Fruit fly (Drosophila melanogaster): ENCODE data around the gene CG9689.

The CG9689 gene

DNA sequence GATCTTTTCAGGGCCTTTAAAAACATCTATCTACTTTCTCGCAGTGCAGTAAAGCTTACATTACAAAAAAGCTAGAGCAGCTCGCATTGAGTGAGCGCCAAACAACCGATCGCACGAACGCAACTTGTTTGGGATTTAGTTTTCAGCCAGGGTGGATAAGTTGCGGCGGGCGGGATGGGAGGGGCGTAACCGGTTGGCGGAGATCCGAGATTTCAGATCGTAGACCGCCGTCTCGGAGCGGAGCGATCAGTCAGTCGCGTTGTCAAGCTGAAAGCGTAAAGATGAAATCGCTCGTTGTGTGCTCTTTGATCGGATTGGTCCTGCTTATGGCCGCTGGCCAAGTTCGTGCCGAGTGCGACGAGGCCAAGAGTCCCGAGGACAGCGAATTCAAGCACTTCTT lies 2.5 kb downstream of the CG9689 start, which contains the start of gene CG9691 (continued):
- TF ChIP-seq Eip74EF (GFP tag; optimal IDR thresholded peaks at IDR 0.05) (no peak), fd96Cb (tag; optimal IDR thresholded peaks at IDR 0.05) (no peak), Dek (tag; optimal IDR thresholded peaks at IDR 0.05) (no peak), Poxn (GFP tag; IDR thresholded peaks at IDR 0.05) (no peak), row (GFP tag; IDR thresholded peaks at IDR 0.05) (peak; percentile 27; the same call in 1 of the 3 replicates), unpg (GFP tag; optimal IDR thresholded peaks at IDR 0.05) (no peak), gt (GFP tag; IDR thresholded peaks at IDR 0.05) (no peak), Ets97D (GFP tag; optimal IDR thresholded peaks at IDR 0.05) (no peak), Nf-YC (tag; optimal IDR thresholded peaks at IDR 0.05) (no peak), CG14710 (tag; optimal IDR thresholded peaks at IDR 0.05) (no peak), CG2678 (tag; optimal IDR thresholded peaks at IDR 0.05) (peak; percentile 26), bab2 (GFP tag; optimal IDR thresholded peaks at IDR 0.05) (no peak), rib (GFP tag; IDR thresholded peaks at IDR 0.05) (no peak), zen2 (GFP tag; IDR thresholded peaks at IDR 0.05; ENCODE audit: partially characterized antibody) (no peak), Antp (GFP tag; optimal IDR thresholded peaks at IDR 0.05) (no peak), CG10366 (GFP tag; IDR thresholded peaks at IDR 0.05) (no peak), mam (GFP tag; optimal IDR thresholded peaks at IDR 0.05) (no peak), CG30020 (tag; optimal IDR thresholded peaks at IDR 0.05) (no peak), vvl (GFP tag; IDR thresholded peaks at IDR 0.05) (0 out of 2 replicates have a peak, but pooled peaks have one; percentile 10), Chrac-16 (GFP tag; optimal IDR thresholded peaks at IDR 0.05) (no peak), amos (GFP tag; IDR thresholded peaks at IDR 0.05; ENCODE audit: partially characterized antibody) (no peak), Myb (GFP tag; optimal IDR thresholded peaks at IDR 0.05) (no peak), CG33213 (GFP tag; optimal IDR thresholded peaks at IDR 0.05) (no peak), CG4707 (GFP tag; optimal IDR thresholded peaks at IDR 0.05) (no peak), CG8089 (GFP tag; optimal IDR thresholded peaks at IDR 0.05) (no peak), Ssrp (tag; optimal IDR thresholded peaks at IDR 0.05) (no peak), trem (tag; optimal IDR thresholded peaks at IDR 0.05) (no peak), crol (GFP tag; IDR thresholded peaks at IDR 0.05) (peak; percentile 78), pita (GFP tag; optimal IDR thresholded peaks at IDR 0.05) (no peak), CG8388 (GFP tag; optimal IDR thresholded peaks at IDR 0.05) (no peak), CG6654 (GFP tag; optimal IDR thresholded peaks at IDR 0.05) (no peak), esg (GFP tag; conservative IDR thresholded peaks at IDR 0.05) (no peak), CG9215 (GFP tag; IDR thresholded peaks at IDR 0.05) (no peak), CG7963 (GFP tag; IDR thresholded peaks at IDR 0.05; ENCODE audit: partially characterized antibody) (no peak), fd3F (GFP tag; optimal IDR thresholded peaks at IDR 0.05) (no peak), her (GFP tag; optimal IDR thresholded peaks at IDR 0.05) (no peak), danr (GFP tag; IDR thresholded peaks at IDR 0.05) (no peak), luna (GFP tag; optimal IDR thresholded peaks at IDR 0.05) (no peak), sim (GFP tag; IDR thresholded peaks at IDR 0.05) (no peak), CG10431 (GFP tag; optimal IDR thresholded peaks at IDR 0.05) (no peak), ken (GFP tag; IDR thresholded peaks at IDR 0.05) (no peak), repo (GFP tag; optimal IDR thresholded peaks at IDR 0.05) (no peak), NfI (GFP tag; optimal IDR thresholded peaks at IDR 0.05) (no peak), H15 (GFP tag; IDR thresholded peaks at IDR 0.05) (no peak), CG7839 (tag; optimal IDR thresholded peaks at IDR 0.05) (peak; percentile 8), CG12769 (tag; optimal IDR thresholded peaks at IDR 0.05) (peak; percentile 28), ewg (GFP tag; optimal IDR thresholded peaks at IDR 0.05) (no peak), CG6683 (GFP tag; optimal IDR thresholded peaks at IDR 0.05) (no peak), CG16863 (GFP tag; optimal IDR thresholded peaks at IDR 0.05) (no peak), CG31388 (GFP tag; optimal IDR thresholded peaks at IDR 0.05) (no peak), gcm (GFP tag; optimal IDR thresholded peaks at IDR 0.05) (no peak), zf30C (GFP tag; optimal IDR thresholded peaks at IDR 0.05) (no peak)
